Worm (Caenorhabditis elegans) whole organism, late embryonic: ENCODE measurements around the gene mtcu-2.

Experiments used
- C08G9.2 ChIP-seq: sonication (generic microtip); optimal IDR thresholded peaks from 2 replicates; lab custom pipeline; 2016; ENCODE audit warnings: mild to moderate bottlenecking, missing genetic modification characterization, moderate library complexity, missing compliant biosample characterization
- ama-1 ChIP-seq: fragments of 150-350 bp; optimal IDR thresholded peaks from 2 replicates; lab custom pipeline; 2014
- gmeb-2 ChIP-seq: sonication (generic microtip); optimal IDR thresholded peaks from 2 replicates; lab custom pipeline; 2016; ENCODE audit warnings: missing genetic modification characterization, inconsistent platforms, missing compliant biosample characterization
- hlh-15 ChIP-seq: sonication (generic microtip); optimal IDR thresholded peaks from 2 replicates; lab custom pipeline; 2016; ENCODE audit warnings: missing genetic modification characterization, missing compliant biosample characterization
- nfya-1 ChIP-seq: sonication (generic microtip); optimal IDR thresholded peaks from 2 replicates; lab custom pipeline; 2017; ENCODE audit warnings: missing genetic modification characterization, mild to moderate bottlenecking, missing compliant biosample characterization, antibody characterized with exemption, moderate library complexity
- unc-86 ChIP-seq: sonication (generic microtip); optimal IDR thresholded peaks from 2 replicates; lab custom pipeline; 2016; ENCODE audit warnings: missing genetic modification characterization, missing compliant biosample characterization

DNA sequence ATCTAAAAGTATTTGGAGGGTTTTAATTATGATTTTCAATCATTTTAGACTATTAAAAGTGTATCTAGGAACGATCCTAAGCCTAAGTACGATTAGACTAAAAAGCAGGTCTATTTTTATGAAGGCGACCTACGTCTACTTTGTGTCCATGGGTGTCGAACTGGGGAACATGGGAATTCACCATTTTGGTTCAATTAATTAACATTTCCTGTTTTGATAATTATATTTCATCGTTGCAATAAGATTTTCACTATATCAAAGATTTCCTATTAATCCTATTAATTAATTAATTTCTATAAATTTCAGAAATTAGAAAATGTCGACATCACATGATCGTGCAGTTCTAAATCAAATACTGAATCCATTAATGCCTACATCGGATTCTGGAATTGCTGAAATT lies 3.1 kb downstream of the mtcu-2 start, which contains the start of gene ttc-36:
- TF ChIP-seq C08G9.2 (tag; lab: Kevin White, UChicago) (no peak), hlh-15 (tag; lab: Kevin White, UChicago) (no peak), unc-86 (tag; lab: Kevin White, UChicago) (no peak), gmeb-2 (tag; lab: Kevin White, UChicago) (no peak), nfya-1 (tag; lab: Kevin White, UChicago) (no peak), ama-1 (lab: Kevin White, UChicago) (no peak)
